Worm (Caenorhabditis elegans) whole organism, L4/young adult: ENCODE data around the gene let-805.

ENCODE experiments used
- W03F9.2 ChIP-seq: fragments of 150-350 bp; optimal IDR thresholded peaks from 2 replicates; lab custom pipeline; 2014; ENCODE audit warnings: missing biosample characterization, missing genetic modification characterization
- dao-5 ChIP-seq: sonication (generic microtip); optimal IDR thresholded peaks from 2 replicates; lab custom pipeline; 2016; ENCODE audit warnings: missing genotype, missing genetic modification characterization, moderate library complexity, missing compliant biosample characterization
- him-1 ChIP-seq: sonication (generic microtip); optimal IDR thresholded peaks from 2 replicates; lab custom pipeline; 2016; ENCODE audit warnings: missing genotype, missing genetic modification reagents, missing genetic modification characterization, missing compliant biosample characterization

DNA sequence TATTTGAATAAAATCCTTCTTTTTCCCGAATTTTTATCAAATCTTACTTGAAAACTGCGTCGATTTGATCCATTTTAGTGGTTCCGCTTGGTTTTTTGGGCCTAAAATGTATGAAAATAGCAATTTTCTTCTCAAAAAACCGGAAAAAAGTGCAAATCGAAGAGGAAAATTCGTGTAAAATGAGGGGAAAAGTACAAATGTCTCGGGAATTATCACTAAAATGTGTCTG is 67.0 kb downstream of the let-805 start, which contains the start of gene Y71H2AM.11:
- TF ChIP-seq dao-5, result no peak
- no peak for TF ChIP-seq him-1
- no peak for TF ChIP-seq W03F9.2 (tag; lab: Kevin White, UChicago)
